Worm (Caenorhabditis elegans): ENCODE data around the gene ccnk-1.

- TF ChIP-seq him-1 (tag; optimal IDR thresholded peaks at IDR 0.05) (no peak), W03F9.2 (tag; optimal IDR thresholded peaks at IDR 0.05) (no peak), dao-5 (tag; optimal IDR thresholded peaks at IDR 0.05) (no peak)
Measured at ce11 chrV:14609643-14610042, 2.7 kb upstream of the ccnk-1 start, which contains the start of gene R11H6.4.

Measured in whole organism, L4/young adult.